Worm (Caenorhabditis elegans) whole organism, L1 larva: Measurements from ENCODE around the gene D2024.18.

Source experiments
- C34B4.2 ChIP-seq: sonication (generic microtip); optimal IDR thresholded peaks from 2 replicates; lab custom pipeline; 2017; ENCODE audit warnings: mild to moderate bottlenecking, missing genetic modification characterization, missing compliant biosample characterization
- ama-1 ChIP-seq: fragments of 150-350 bp; optimal IDR thresholded peaks from 2 replicates; lab custom pipeline; 2014
- fkh-10 ChIP-seq: sonication (generic microtip); optimal IDR thresholded peaks from 2 replicates; lab custom pipeline; 2017; ENCODE audit warnings: missing biosample characterization, missing genetic modification reagents, missing genetic modification characterization
- irx-1 ChIP-seq: sonication (generic microtip); optimal IDR thresholded peaks from 2 replicates; lab custom pipeline; 2016; ENCODE audit warnings: missing genetic modification characterization, missing compliant biosample characterization
- jun-1 ChIP-seq: fragments of 150-350 bp; optimal IDR thresholded peaks from 2 replicates; lab custom pipeline; 2014; ENCODE audit warnings: missing biosample characterization, missing genetic modification reagents, missing genetic modification characterization
- lin-39 ChIP-seq: fragments of 150-350 bp; optimal IDR thresholded peaks from 2 replicates; lab custom pipeline; 2014; ENCODE audit warnings: missing biosample characterization, missing genetic modification reagents, missing genetic modification characterization
- snpc-4 ChIP-seq: fragments of 150-350 bp; optimal IDR thresholded peaks from 2 replicates; lab custom pipeline; 2014; ENCODE audit warnings: missing biosample characterization, missing genetic modification characterization

DNA sequence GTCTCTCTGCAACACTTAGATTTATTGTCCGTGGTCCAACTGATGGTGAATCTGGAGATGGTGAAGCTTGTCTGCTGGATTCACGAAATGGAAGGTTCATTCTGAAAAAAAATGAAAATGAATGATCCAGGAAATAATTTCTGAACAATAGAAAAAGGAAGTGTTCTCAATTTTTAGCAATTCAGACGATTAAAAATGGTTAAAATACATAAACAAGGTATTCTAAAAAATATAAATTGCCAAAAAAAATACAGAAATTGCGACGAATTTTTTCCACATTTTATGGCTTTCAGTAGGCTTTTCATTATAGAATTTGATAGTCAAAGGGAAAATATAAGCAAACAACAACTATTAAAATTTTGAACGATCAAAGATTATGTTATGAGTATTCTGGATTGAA lies 12.9 kb downstream of the D2024.18 start, which contains the start of gene glb-2:
- TF ChIP-seq snpc-4 (tag; lab: Kevin White, UChicago) (no peak), fkh-10 (GFP tag; lab: Kevin White, UChicago) (no peak), ama-1 (lab: Kevin White, UChicago) (no peak), jun-1 (tag; lab: Kevin White, UChicago) (no peak), C34B4.2 (tag; lab: Kevin White, UChicago) (no peak), irx-1 (tag; lab: Kevin White, UChicago) (no peak), lin-39 (tag; lab: Kevin White, UChicago) (no peak)
